Worm (Caenorhabditis elegans) whole organism, L1 larva: Measurements from ENCODE around the gene gst-22.

ENCODE experiments used
- C04F5.9 ChIP-seq: sonication (generic microtip); optimal IDR thresholded peaks from 2 replicates; lab custom pipeline; 2016; ENCODE audit warnings: missing genetic modification characterization, missing compliant biosample characterization
- C16A3.4 ChIP-seq: fragments of 150-350 bp; optimal IDR thresholded peaks from 2 replicates; lab custom pipeline; 2014; ENCODE audit warnings: missing biosample characterization, missing genetic modification characterization
- F16B12.6 ChIP-seq: fragments of 150-350 bp; optimal IDR thresholded peaks from 2 replicates; lab custom pipeline; 2014; ENCODE audit warnings: missing biosample characterization, missing genetic modification characterization
- aha-1 ChIP-seq: fragments of 150-350 bp; optimal IDR thresholded peaks from 2 replicates; lab custom pipeline; 2014; ENCODE audit warnings: missing biosample characterization, missing genetic modification characterization
- alr-1 ChIP-seq: fragments of 200-800 bp; sonication (Bioruptor generic); optimal IDR thresholded peaks from 2 replicates; lab custom pipeline; 2018; ENCODE audit warnings: borderline replicate concordance, mild to moderate bottlenecking, missing genetic modification characterization, missing compliant biosample characterization
- aly-2 ChIP-seq: fragments of 150-350 bp; optimal IDR thresholded peaks from 2 replicates; lab custom pipeline; 2014; ENCODE audit warnings: missing biosample characterization, missing genetic modification characterization
- blmp-1 ChIP-seq: fragments of 150-350 bp; optimal IDR thresholded peaks from 2 replicates; lab custom pipeline; 2014; ENCODE audit warnings: missing biosample characterization, missing genetic modification characterization
- ceh-63 ChIP-seq: fragments of 200-800 bp; sonication (Bioruptor generic); optimal IDR thresholded peaks from 2 replicates; lab custom pipeline; 2018; ENCODE audit warnings: mild to moderate bottlenecking, missing genetic modification characterization, missing compliant biosample characterization
- ceh-82 ChIP-seq, 3 experiments: fragments of 150-350 bp in 1 of 3; sonication (generic microtip) in 2 of 3; optimal IDR thresholded peaks; 2 replicates each; lab custom pipeline; 2014 to 2017; ENCODE audit warnings: missing biosample characterization in 3 of 3, missing genetic modification characterization in 3 of 3
- ceh-88 ChIP-seq: fragments of 200-800 bp; sonication (Bioruptor generic); IDR thresholded peaks from 2 replicates; pipeline ENCODE4 v1.3.6; 2022; ENCODE audit warnings: missing genetic modification characterization, missing compliant biosample characterization
- ces-1 ChIP-seq: fragments of 150-350 bp; optimal IDR thresholded peaks from 2 replicates; lab custom pipeline; 2014; ENCODE audit warnings: missing biosample characterization, missing genetic modification reagents, missing genetic modification characterization
- dpl-1 ChIP-seq, 3 experiments: fragments of 150-350 bp in 2 of 3; sonication (generic microtip) in 1 of 3; optimal IDR thresholded peaks; 2 replicates each; lab custom pipeline; 2014 to 2017; ENCODE audit warnings: missing biosample characterization in 3 of 3, missing genetic modification characterization in 3 of 3, missing genetic modification reagents in 3 of 3
- dsc-1 ChIP-seq: sonication (generic microtip); optimal IDR thresholded peaks from 2 replicates; lab custom pipeline; 2016; ENCODE audit warnings: mild to moderate bottlenecking, missing genetic modification characterization, missing compliant biosample characterization
- efl-1 ChIP-seq, 4 experiments: fragments of 150-350 bp; optimal IDR thresholded peaks in 3 of 4; peaks in 1 of 4; 1 replicate in 1 of 4; 2 replicates in 3 of 4; lab custom pipeline; 2014; ENCODE audit warnings: missing biosample characterization in 2 of 4, missing genetic modification characterization in 2 of 4, missing genetic modification reagents in 2 of 4
- egl-13 ChIP-seq: sonication (generic microtip); optimal IDR thresholded peaks from 2 replicates; lab custom pipeline; 2016; ENCODE audit warnings: missing genotype, missing genetic modification reagents, missing genetic modification characterization, missing compliant biosample characterization
- egl-27 ChIP-seq, 2 experiments: fragments of 150-350 bp in 1 of 2; sonication (generic microtip); optimal IDR thresholded peaks; 3 replicates each; lab custom pipeline; 2017 to 2018; ENCODE audit warnings: missing biosample characterization in 2 of 2, missing genetic modification characterization in 2 of 2, missing genetic modification reagents in 2 of 2
- elt-3 ChIP-seq, 6 experiments: fragments of 150-350 bp in 1 of 6; sonication (generic microtip); optimal IDR thresholded peaks; 2 replicates each; lab custom pipeline; 2017 to 2018; ENCODE audit warnings: missing biosample characterization in 6 of 6, missing genetic modification characterization in 6 of 6, inconsistent platforms in 1 of 6
- fkh-10 ChIP-seq: sonication (generic microtip); optimal IDR thresholded peaks from 2 replicates; lab custom pipeline; 2017; ENCODE audit warnings: missing biosample characterization, missing genetic modification reagents, missing genetic modification characterization
- fkh-8 ChIP-seq: sonication (generic microtip); optimal IDR thresholded peaks from 2 replicates; lab custom pipeline; 2016; ENCODE audit warnings: mild to moderate bottlenecking, missing genetic modification characterization, missing compliant biosample characterization
- hlh-4 ChIP-seq: sonication (generic microtip); optimal IDR thresholded peaks from 2 replicates; lab custom pipeline; 2016; ENCODE audit warnings: mild to moderate bottlenecking, missing genetic modification characterization, missing compliant biosample characterization
- irx-1 ChIP-seq: sonication (generic microtip); optimal IDR thresholded peaks from 2 replicates; lab custom pipeline; 2016; ENCODE audit warnings: missing genetic modification characterization, missing compliant biosample characterization
- lin-14 ChIP-seq: fragments of 200-800 bp; sonication (Bioruptor generic); optimal IDR thresholded peaks from 2 replicates; lab custom pipeline; 2018; ENCODE audit warnings: mild to moderate bottlenecking, missing genetic modification characterization, moderate library complexity, missing compliant biosample characterization
- lin-15B ChIP-seq: fragments of 150-350 bp; sonication (generic microtip); optimal IDR thresholded peaks from 3 replicates; lab custom pipeline; 2014; ENCODE audit warnings: missing biosample characterization, missing genetic modification characterization
- lin-35 ChIP-seq, 2 experiments: fragments of 150-350 bp; optimal IDR thresholded peaks; 2 replicates each; lab custom pipeline; 2014; ENCODE audit warnings: missing biosample characterization in 2 of 2, missing genetic modification characterization in 2 of 2, missing genetic modification reagents in 2 of 2
- lin-39 ChIP-seq: fragments of 150-350 bp; optimal IDR thresholded peaks from 2 replicates; lab custom pipeline; 2014; ENCODE audit warnings: missing biosample characterization, missing genetic modification reagents, missing genetic modification characterization
- lir-3 ChIP-seq: sonication (generic microtip); optimal IDR thresholded peaks from 2 replicates; lab custom pipeline; 2016; ENCODE audit warnings: mild to moderate bottlenecking, missing genetic modification characterization, moderate library complexity, missing compliant biosample characterization; ENCODE audit not compliant: poor library complexity
- lsy-2 ChIP-seq, 2 experiments: fragments of 150-350 bp; optimal IDR thresholded peaks; 2 replicates each; lab custom pipeline; 2014; ENCODE audit warnings: missing biosample characterization in 2 of 2, missing genetic modification characterization in 2 of 2
- mdl-1 ChIP-seq, 2 experiments: fragments of 150-350 bp; optimal IDR thresholded peaks; 2 replicates each; lab custom pipeline; 2014 to 2017; ENCODE audit warnings: missing biosample characterization in 2 of 2, missing genetic modification characterization in 2 of 2, inconsistent platforms in 1 of 2
- mef-2 ChIP-seq: fragments of 150-350 bp; optimal IDR thresholded peaks from 2 replicates; lab custom pipeline; 2014; ENCODE audit warnings: missing biosample characterization, missing genetic modification characterization
- nhr-12 ChIP-seq: sonication (generic microtip); optimal IDR thresholded peaks from 2 replicates; lab custom pipeline; 2017; ENCODE audit warnings: missing biosample characterization, missing genetic modification characterization
- nhr-19 ChIP-seq: fragments of 200-800 bp; sonication (Bioruptor generic); conservative IDR thresholded peaks from 2 replicates; pipeline ENCODE4 v1.3.6; 2022; ENCODE audit warnings: missing genetic modification characterization, missing compliant biosample characterization
- nhr-237 ChIP-seq: fragments of 150-350 bp; optimal IDR thresholded peaks from 2 replicates; lab custom pipeline; 2014; ENCODE audit warnings: missing biosample characterization, missing genetic modification characterization
- nhr-71 ChIP-seq: sonication (generic microtip); optimal IDR thresholded peaks from 2 replicates; lab custom pipeline; 2016; ENCODE audit warnings: mild to moderate bottlenecking, missing genetic modification characterization, moderate library complexity, missing compliant biosample characterization
- nhr-77 ChIP-seq: fragments of 150-350 bp; optimal IDR thresholded peaks from 2 replicates; lab custom pipeline; 2014; ENCODE audit warnings: missing biosample characterization, missing genetic modification characterization
- nhr-84 ChIP-seq: sonication (generic microtip); optimal IDR thresholded peaks from 2 replicates; lab custom pipeline; 2017; ENCODE audit warnings: missing biosample characterization, missing genetic modification characterization
- nhr-85 ChIP-seq: sonication (generic microtip); peaks from one replicate; lab custom pipeline; 2016; ENCODE audit warnings: missing genetic modification characterization, inconsistent platforms, missing compliant biosample characterization
- nhr-90 ChIP-seq: sonication (generic microtip); optimal IDR thresholded peaks from 2 replicates; lab custom pipeline; 2016; ENCODE audit warnings: mild to moderate bottlenecking, missing genetic modification characterization, missing compliant biosample characterization; ENCODE audit not compliant: poor library complexity
- pag-3 ChIP-seq: sonication (generic microtip); optimal IDR thresholded peaks from 2 replicates; lab custom pipeline; 2017; ENCODE audit warnings: missing genetic modification characterization, mild to moderate bottlenecking, missing compliant biosample characterization, antibody characterized with exemption, borderline replicate concordance; ENCODE audit not compliant: insufficient read depth
- rnt-1 ChIP-seq: sonication (generic microtip); optimal IDR thresholded peaks from 2 replicates; lab custom pipeline; 2016; ENCODE audit warnings: mild to moderate bottlenecking, missing genetic modification characterization, moderate library complexity, missing compliant biosample characterization
- skn-1 ChIP-seq: fragments of 150-350 bp; optimal IDR thresholded peaks from 2 replicates; lab custom pipeline; 2014; ENCODE audit warnings: missing biosample characterization, missing genetic modification characterization
- sptf-1 ChIP-seq: fragments of 150-350 bp; optimal IDR thresholded peaks from 2 replicates; lab custom pipeline; 2014; ENCODE audit warnings: missing biosample characterization, missing genetic modification characterization
- tlp-1 ChIP-seq: fragments of 150-350 bp; optimal IDR thresholded peaks from 2 replicates; lab custom pipeline; 2014; ENCODE audit warnings: missing biosample characterization, missing genetic modification characterization
- unc-130 ChIP-seq: fragments of 150-350 bp; optimal IDR thresholded peaks from 2 replicates; lab custom pipeline; 2017; ENCODE audit warnings: missing biosample characterization, missing genetic modification characterization, inconsistent platforms
- unc-62 ChIP-seq: fragments of 150-350 bp; optimal IDR thresholded peaks from 2 replicates; lab custom pipeline; 2014; ENCODE audit warnings: missing biosample characterization, missing genetic modification reagents, missing genetic modification characterization
- zag-1 ChIP-seq: fragments of 150-350 bp; optimal IDR thresholded peaks from 2 replicates; lab custom pipeline; 2014; ENCODE audit warnings: missing biosample characterization, missing genetic modification characterization
- ztf-4 ChIP-seq: fragments of 150-350 bp; optimal IDR thresholded peaks from 2 replicates; lab custom pipeline; 2014; ENCODE audit warnings: missing biosample characterization, missing genetic modification characterization

gst-22 gene

DNA sequence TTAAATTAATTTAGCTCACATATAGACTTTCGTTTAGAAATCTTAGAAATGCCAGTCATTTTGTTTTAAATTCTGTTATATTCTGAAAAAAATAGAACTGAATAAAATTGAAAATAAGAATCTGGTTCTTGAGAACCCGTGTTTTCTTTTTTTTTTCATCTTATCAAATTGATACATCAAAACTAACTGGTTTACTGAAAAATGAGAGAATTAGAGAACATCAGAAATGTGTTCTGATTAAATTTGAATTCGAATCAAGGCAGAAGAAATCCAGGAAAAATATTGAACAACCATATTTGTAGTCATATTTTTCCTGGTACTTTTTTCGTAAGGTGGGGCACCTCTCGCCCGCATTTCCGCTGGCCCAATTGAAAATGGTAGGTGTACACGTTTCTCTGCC is 13.6 kb downstream of the gst-22 start, which contains the start of gene F11A5.15:
TSS of gene F11A5.15 (minus strand) at position 101 of the 400 bp plus-strand sequence.
- no peak for TF ChIP-seq efl-1 (optimal IDR thresholded peaks at IDR 0.05; lab: Kevin White, UChicago)
- peak in 1 of 2 experiments; percentile 31 for TF ChIP-seq efl-1 (GFP tag; optimal IDR thresholded peaks at IDR 0.05 in 1 of 2; lab: Kevin White, UChicago)
- TF ChIP-seq elt-3 (tag; optimal IDR thresholded peaks at IDR 0.05; lab: Kevin White, UChicago), result peak in 1 of 6 experiments; percentile 26
- TF ChIP-seq lin-15B (tag; lab: Kevin White, UChicago), result no peak

DNA sequence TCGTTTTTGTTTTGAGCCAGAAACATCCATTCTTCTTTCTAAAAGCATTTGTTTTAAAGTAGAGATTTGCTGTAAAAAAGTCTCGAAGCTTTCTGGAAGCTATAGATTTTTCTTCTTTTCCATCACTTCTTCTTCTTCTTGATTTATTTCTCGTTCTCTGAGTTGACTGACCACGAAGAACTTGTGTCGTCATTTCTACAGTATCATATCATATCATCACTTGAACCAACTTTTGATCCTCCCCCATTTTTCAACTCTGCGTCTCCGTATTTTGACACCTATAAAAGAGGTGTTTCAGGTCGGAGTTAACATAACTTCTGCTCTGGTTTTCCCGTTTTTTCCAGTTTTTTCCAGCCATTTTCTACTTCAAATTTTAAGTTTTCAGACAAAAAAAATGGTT is 17.6 kb downstream of the gst-22 start, which contains the start of gene F11A5.9:
TSS of gene F11A5.9 (plus strand) at position 386 of the 400 bp plus-strand sequence.
- TF ChIP-seq nhr-84 (no peak), skn-1 (tag; lab: Kevin White, UChicago) (no peak), tlp-1 (tag; lab: Kevin White, UChicago) (no peak), lir-3 (tag; lab: Kevin White, UChicago) (no peak), C04F5.9 (tag; lab: Kevin White, UChicago) (no peak), nhr-19 (GFP tag; lab: Robert Waterston, UW) (peak; percentile 19; the same call in 1 of the 2 replicates), blmp-1 (peak; percentile 38), C16A3.4 (tag; lab: Kevin White, UChicago) (no peak), elt-3 (tag; optimal IDR thresholded peaks at IDR 0.05; lab: Kevin White, UChicago) (peak in 2 of 6 experiments; percentile 5 to 69), F16B12.6 (tag; lab: Kevin White, UChicago) (no peak), lin-35 (GFP tag; optimal IDR thresholded peaks at IDR 0.05; lab: Kevin White, UChicago) (peak in 1 of 2 experiments; percentile 9), ztf-4 (tag; lab: Kevin White, UChicago) (no peak), egl-27 (tag; optimal IDR thresholded peaks at IDR 0.05; lab: Kevin White, UChicago) (no peak), lsy-2 (tag; optimal IDR thresholded peaks at IDR 0.05; lab: Kevin White, UChicago) (peak in 1 of 2 experiments; percentile 35), aha-1 (tag; lab: Kevin White, UChicago) (no peak), irx-1 (tag; lab: Kevin White, UChicago) (no peak)

DNA sequence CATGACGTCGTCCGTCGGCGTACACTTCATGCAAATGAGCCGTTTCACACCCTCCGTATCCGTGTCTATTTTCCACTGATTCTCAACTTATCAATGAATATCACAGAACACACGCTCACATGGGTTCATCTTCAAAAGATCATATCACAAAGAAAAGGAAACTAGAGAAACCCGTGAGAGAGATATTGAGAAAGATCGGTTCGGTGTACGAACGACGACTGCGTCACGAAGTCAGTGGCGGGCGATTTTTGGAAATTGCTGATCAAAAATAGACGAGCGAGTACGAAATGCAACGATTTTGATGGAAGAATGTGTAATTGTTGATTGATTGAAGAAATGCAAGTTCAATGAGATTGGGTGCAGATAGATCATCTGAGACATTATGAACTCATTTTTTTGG is 18.8 kb downstream of the gst-22 start:
- TF ChIP-seq sptf-1 (tag; lab: Kevin White, UChicago) (no peak), unc-62 (GFP tag; lab: Kevin White, UChicago) (no peak), mdl-1 (tag; optimal IDR thresholded peaks at IDR 0.05; lab: Kevin White, UChicago) (peak in 1 of 2 experiments; percentile 9), zag-1 (tag; lab: Kevin White, UChicago) (no peak), skn-1 (tag; lab: Kevin White, UChicago) (no peak), lin-39 (tag; lab: Kevin White, UChicago) (no peak), ces-1 (GFP tag; lab: Kevin White, UChicago) (no peak), dsc-1 (tag; lab: Kevin White, UChicago) (no peak), nhr-237 (no peak), C04F5.9 (tag; lab: Kevin White, UChicago) (no peak), lir-3 (tag; lab: Kevin White, UChicago) (no peak), lin-15B (tag; lab: Kevin White, UChicago) (no peak), irx-1 (tag; lab: Kevin White, UChicago) (no peak), mef-2 (tag; lab: Kevin White, UChicago) (no peak), ceh-88 (GFP tag; lab: Robert Waterston, UW) (no peak), nhr-71 (tag; lab: Kevin White, UChicago) (peak; percentile 69), egl-13 (tag; lab: Kevin White, UChicago) (no peak), lin-35 (GFP tag; optimal IDR thresholded peaks at IDR 0.05; lab: Kevin White, UChicago) (peak in 1 of 2 experiments; percentile 42), ceh-82 (tag; optimal IDR thresholded peaks at IDR 0.05; lab: Kevin White, UChicago) (no peak), ceh-63 (no peak), elt-3 (tag; optimal IDR thresholded peaks at IDR 0.05; lab: Kevin White, UChicago) (peak in 5 of 6 experiments; percentile 67 to 92 (median 79)), rnt-1 (tag; lab: Kevin White, UChicago) (no peak), dpl-1 (GFP tag; optimal IDR thresholded peaks at IDR 0.05; lab: Kevin White, UChicago) (peak in 1 of 3 experiments; percentile 3), nhr-85 (tag; lab: Kevin White, UChicago) (peak; percentile 96), nhr-77 (tag; lab: Kevin White, UChicago) (no peak), tlp-1 (tag; lab: Kevin White, UChicago) (no peak), fkh-10 (GFP tag; lab: Kevin White, UChicago) (no peak), alr-1 (tag; lab: Kevin White, UChicago) (no peak), aly-2 (no peak), lin-14 (peak; percentile 76), unc-130 (tag; lab: Kevin White, UChicago) (no peak), hlh-4 (tag; lab: Kevin White, UChicago) (no peak), nhr-90 (tag; lab: Kevin White, UChicago) (peak; percentile 10), lsy-2 (tag; optimal IDR thresholded peaks at IDR 0.05; lab: Kevin White, UChicago) (peak in 1 of 2 experiments; percentile 14), pag-3 (tag; lab: Kevin White, UChicago) (no peak), aha-1 (tag; lab: Kevin White, UChicago) (no peak), nhr-12 (tag; lab: Kevin White, UChicago) (no peak), fkh-8 (tag; lab: Kevin White, UChicago) (no peak)
